Worm (Caenorhabditis elegans): Measurements from ENCODE around the gene R10D12.10.

DNA sequence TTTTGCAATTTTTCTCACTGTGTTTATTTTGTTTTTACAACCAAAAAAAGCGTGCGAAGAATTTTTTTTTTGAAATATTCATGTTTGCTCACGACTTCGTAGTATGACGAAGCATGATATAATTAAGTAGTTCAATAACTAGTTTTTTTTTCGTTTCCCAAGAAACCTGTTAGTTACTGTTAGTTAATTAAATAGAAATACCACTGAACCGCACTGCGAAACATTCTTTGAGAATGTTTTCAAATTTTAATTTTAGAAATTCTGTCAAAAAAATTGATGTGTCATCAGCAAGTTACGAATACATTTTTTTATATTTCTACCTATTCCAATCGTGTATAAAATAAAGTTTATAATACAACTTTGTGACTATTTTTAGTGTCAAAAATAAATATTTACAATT lies 31.7 kb downstream of the R10D12.10 start, which contains the start of gene srxa-12:
- TF ChIP-seq sem-2 (GFP tag; optimal IDR thresholded peaks at IDR 0.05) (no peak), lin-13 (tag; optimal IDR thresholded peaks at IDR 0.05) (no peak), flh-1 (GFP tag; optimal IDR thresholded peaks at IDR 0.05) (no peak), hlh-1 (tag; optimal IDR thresholded peaks at IDR 0.05) (no peak), lsy-2 (tag; optimal IDR thresholded peaks at IDR 0.05) (no peak), unc-62 (GFP tag; optimal IDR thresholded peaks at IDR 0.05) (no peak), ztf-11 (tag; optimal IDR thresholded peaks at IDR 0.05) (no peak), nhr-237 (tag; optimal IDR thresholded peaks at IDR 0.05) (no peak), mab-5 (tag; optimal IDR thresholded peaks at IDR 0.05) (no peak), elt-3 (tag; optimal IDR thresholded peaks at IDR 0.05) (no peak)
